Fruit fly (Drosophila melanogaster) whole organism, wandering third instar larva: ENCODE measurements around the gene CG1324.

Experiments
- CG32264 ChIP-seq: fragments of 200-800 bp; sonication (Bioruptor generic); optimal IDR thresholded peaks from 2 replicates; lab custom pipeline; 2016; ENCODE audit warnings: missing biosample characterization, missing genetic modification characterization
- CG9705 ChIP-seq: fragments of 200-800 bp; sonication (Bioruptor generic); optimal IDR thresholded peaks from 2 replicates; lab custom pipeline; 2018; ENCODE audit warnings: missing biosample characterization, mild to moderate bottlenecking, missing genetic modification characterization
- Dfd ChIP-seq: fragments of >200 bp; optimal IDR thresholded peaks from 2 replicates; lab custom pipeline; 2017; ENCODE audit warnings: missing biosample characterization, missing genetic modification characterization
- Myc ChIP-seq: fragments of >200 bp; optimal IDR thresholded peaks from 2 replicates; lab custom pipeline; 2017
- br ChIP-seq: fragments of 200-800 bp; sonication (Bioruptor generic); optimal IDR thresholded peaks from 2 replicates; lab custom pipeline; 2016; ENCODE audit warnings: missing biosample characterization, missing genetic modification characterization
- psq ChIP-seq: fragments of 200-800 bp; sonication (Bioruptor generic); optimal IDR thresholded peaks from 3 replicates; lab custom pipeline; 2017; ENCODE audit warnings: missing biosample characterization, mild to moderate bottlenecking, missing genetic modification characterization, moderate library complexity

dm6 chrX:20731492-20731891 lies 4.3 kb downstream of the CG1324 start:
- TF ChIP-seq Myc (lab: Kevin White, UChicago) (no peak), br (GFP tag; lab: Kevin White, UChicago) (no peak), CG9705 (GFP tag; lab: Kevin White, UChicago) (no peak), CG32264 (GFP tag; lab: Kevin White, UChicago) (no peak), Dfd (GFP tag; lab: Kevin White, UChicago) (no peak), psq (no peak)
